Worm (Caenorhabditis elegans) whole organism, L4 larva: ENCODE measurements around the gene arrd-15.

Experiments used
- D1046.2 ChIP-seq: fragments of 200-800 bp; sonication (Bioruptor generic); IDR thresholded peaks from 2 replicates; pipeline ENCODE4 v1.3.6; 2022; ENCODE audit warnings: missing genetic modification characterization, missing compliant biosample characterization
- dpl-1 ChIP-seq: fragments of 150-350 bp; optimal IDR thresholded peaks from 2 replicates; lab custom pipeline; 2014; ENCODE audit warnings: missing biosample characterization, missing genetic modification reagents, missing genetic modification characterization
- fkh-10 ChIP-seq: fragments of 150-350 bp; optimal IDR thresholded peaks from 2 replicates; lab custom pipeline; 2014; ENCODE audit warnings: missing biosample characterization, missing genetic modification reagents, missing genetic modification characterization
- nhr-11 ChIP-seq: fragments of 150-350 bp; optimal IDR thresholded peaks from 2 replicates; lab custom pipeline; 2014; ENCODE audit warnings: missing biosample characterization, missing genetic modification characterization

- TF ChIP-seq dpl-1 (GFP tag; lab: Kevin White, UChicago) (no peak), D1046.2 (no peak), fkh-10 (GFP tag; lab: Kevin White, UChicago) (no peak), nhr-11 (tag; lab: Kevin White, UChicago) (no peak)
Measured at ce11 chrIII:8893464-8893863, 36.4 kb upstream of the arrd-15 start, which contains the start of gene ZK637.4.
